Fruit fly (Drosophila melanogaster) whole organism, embryonic: ENCODE results near the gene Alh.

Experiments
- Aef1 ChIP-seq: fragments of 200-800 bp; sonication (Bioruptor generic); IDR thresholded peaks from 3 replicates; pipeline ENCODE4 v1.3.6; 2022; ENCODE audit warnings: missing biosample characterization, missing genetic modification characterization
- CG10274 ChIP-seq: fragments of 200-800 bp; sonication (Bioruptor generic); optimal IDR thresholded peaks from 3 replicates; lab custom pipeline; 2017; ENCODE audit warnings: missing biosample characterization, mild to moderate bottlenecking, missing genetic modification characterization
- CG12236 ChIP-seq: fragments of 200-800 bp; sonication (Bioruptor generic); optimal IDR thresholded peaks from 2 replicates; lab custom pipeline; 2016; ENCODE audit warnings: missing biosample characterization, missing genetic modification characterization
- CG2678 ChIP-seq: fragments of 200-800 bp; sonication (Bioruptor generic); optimal IDR thresholded peaks from 3 replicates; lab custom pipeline; 2019; ENCODE audit warnings: missing biosample characterization, mild to moderate bottlenecking, missing genetic modification characterization, moderate library complexity
- CG32767 ChIP-seq: fragments of 200-800 bp; sonication (Bioruptor generic); IDR thresholded peaks from 2 replicates; pipeline ENCODE4 v1.3.6; 2022; ENCODE audit warnings: missing biosample characterization, missing genetic modification characterization
- CG33557 ChIP-seq: fragments of 200-800 bp; sonication (Bioruptor generic); optimal IDR thresholded peaks from 2 replicates; lab custom pipeline; 2019; ENCODE audit warnings: missing biosample characterization, mild to moderate bottlenecking, missing genetic modification characterization, moderate library complexity
- CG3847 ChIP-seq: fragments of 200-800 bp; sonication (Bioruptor generic); IDR thresholded peaks from 2 replicates; pipeline ENCODE4 v1.3.6; 2022; ENCODE audit warnings: missing biosample characterization, missing genetic modification characterization
- CG43689 ChIP-seq: fragments of 200-800 bp; sonication (Bioruptor generic); IDR thresholded peaks from 2 replicates; pipeline ENCODE4 v1.3.6; 2022; ENCODE audit warnings: missing biosample characterization, missing genetic modification characterization
- CG4617 ChIP-seq: fragments of 200-800 bp; sonication (Bioruptor generic); optimal IDR thresholded peaks from 3 replicates; lab custom pipeline; 2016; ENCODE audit warnings: missing biosample characterization, missing genetic modification characterization, borderline replicate concordance
- CG7963 ChIP-seq: fragments of 200-800 bp; sonication (Bioruptor generic); IDR thresholded peaks from 3 replicates; pipeline ENCODE4 v1.3.6; 2022; ENCODE audit warnings: missing biosample characterization, missing genetic modification characterization; ENCODE audit not compliant: partially characterized antibody
- CG8924 ChIP-seq: fragments of 200-800 bp; optimal IDR thresholded peaks from 3 replicates; lab custom pipeline; 2019; ENCODE audit warnings: missing biosample characterization, mild to moderate bottlenecking, missing genetic modification characterization, moderate library complexity
- CG8944 ChIP-seq: fragments of 200-800 bp; sonication (Bioruptor generic); optimal IDR thresholded peaks from 3 replicates; lab custom pipeline; 2016; ENCODE audit warnings: missing biosample characterization, missing genetic modification characterization
- CG9797 ChIP-seq: fragments of 200-800 bp; sonication (Bioruptor generic); optimal IDR thresholded peaks from 3 replicates; lab custom pipeline; 2018; ENCODE audit warnings: missing biosample characterization, mild to moderate bottlenecking, missing genetic modification characterization
- Camta ChIP-seq: fragments of 200-800 bp; sonication (Bioruptor generic); optimal IDR thresholded peaks from 2 replicates; lab custom pipeline; 2016; ENCODE audit warnings: missing biosample characterization, missing genetic modification characterization
- Doc3 ChIP-seq: fragments of 200-800 bp; sonication (Bioruptor generic); IDR thresholded peaks from 3 replicates; pipeline ENCODE4 v1.3.6; 2022; ENCODE audit warnings: missing biosample characterization, missing genetic modification characterization; ENCODE audit not compliant: partially characterized antibody
- HLHmδ ChIP-seq: fragments of 200-800 bp; sonication (Bioruptor generic); optimal IDR thresholded peaks from 2 replicates; lab custom pipeline; 2018; ENCODE audit warnings: missing biosample characterization, mild to moderate bottlenecking, missing genetic modification characterization, moderate library complexity
- Hr78 ChIP-seq, 2 experiments: fragments of 200-800 bp in 1 of 2; fragments of >200 bp in 1 of 2; sonication (Bioruptor generic) in 1 of 2; optimal IDR thresholded peaks; 2 replicates each; lab custom pipeline; 2017 to 2019; ENCODE audit warnings: missing biosample characterization in 2 of 2, missing genetic modification characterization in 2 of 2, mild to moderate bottlenecking in 1 of 2, moderate library complexity in 1 of 2
- Hsf ChIP-seq: fragments of 200-800 bp; sonication (Bioruptor generic); optimal IDR thresholded peaks from 3 replicates; lab custom pipeline; 2016; ENCODE audit warnings: missing biosample characterization, missing genetic modification characterization
- Med ChIP-seq: fragments of 200-800 bp; sonication (Bioruptor generic); peaks from one replicate; lab custom pipeline; 2016; ENCODE audit warnings: missing biosample characterization, missing genetic modification characterization, mild to moderate bottlenecking, inconsistent platforms, moderate library complexity
- Neu2 ChIP-seq: fragments of 200-800 bp; sonication (Bioruptor generic); optimal IDR thresholded peaks from 3 replicates; lab custom pipeline; 2016; ENCODE audit warnings: missing biosample characterization, missing genetic modification characterization, borderline replicate concordance
- Pdp1 ChIP-seq, 2 experiments: fragments of 200-800 bp; sonication (Bioruptor generic); optimal IDR thresholded peaks; 3 replicates each; lab custom pipeline; 2016; ENCODE audit warnings: missing biosample characterization in 2 of 2, missing genetic modification characterization in 2 of 2, mild to moderate bottlenecking in 1 of 2, moderate library complexity in 1 of 2
- Spps ChIP-seq: fragments of 200-800 bp; sonication (Bioruptor generic); optimal IDR thresholded peaks from 2 replicates; lab custom pipeline; 2018; ENCODE audit warnings: missing biosample characterization, mild to moderate bottlenecking, missing genetic modification characterization
- Sry-δ ChIP-seq: fragments of 200-800 bp; sonication (Bioruptor generic); optimal IDR thresholded peaks from 2 replicates; lab custom pipeline; 2016; ENCODE audit warnings: missing biosample characterization, missing genetic modification characterization
- ase ChIP-seq: fragments of 200-800 bp; sonication (Bioruptor generic); IDR thresholded peaks from 3 replicates; pipeline ENCODE4 v1.3.6; 2022; ENCODE audit warnings: missing biosample characterization, missing genetic modification characterization
- cg ChIP-seq: fragments of 200-800 bp; sonication (Bioruptor generic); optimal IDR thresholded peaks from 3 replicates; lab custom pipeline; 2019; ENCODE audit warnings: missing biosample characterization, mild to moderate bottlenecking, missing genetic modification characterization, moderate library complexity
- croc ChIP-seq: fragments of 200-800 bp; sonication (Bioruptor generic); conservative IDR thresholded peaks from 3 replicates; pipeline ENCODE4 v1.3.6; 2022; ENCODE audit warnings: missing biosample characterization, missing genetic modification characterization
- crol ChIP-seq: fragments of 200-800 bp; sonication (Bioruptor generic); IDR thresholded peaks from 2 replicates; pipeline ENCODE4 v1.3.6; 2022; ENCODE audit warnings: missing biosample characterization, missing genetic modification characterization
- dan ChIP-seq: fragments of 200-800 bp; sonication (Bioruptor generic); IDR thresholded peaks from 2 replicates; pipeline ENCODE4 v1.3.6; 2022; ENCODE audit warnings: missing biosample characterization, missing genetic modification characterization
- dysf ChIP-seq: fragments of 200-800 bp; sonication (Bioruptor generic); IDR thresholded peaks from 3 replicates; pipeline ENCODE4 v1.3.6; 2022; ENCODE audit warnings: missing biosample characterization, missing genetic modification characterization
- exex ChIP-seq: fragments of 200-800 bp; sonication (Bioruptor generic); optimal IDR thresholded peaks from 4 replicates; lab custom pipeline; 2018; ENCODE audit warnings: missing biosample characterization, mild to moderate bottlenecking, missing genetic modification characterization, moderate library complexity
- fd64A ChIP-seq: fragments of 200-800 bp; sonication (Bioruptor generic); optimal IDR thresholded peaks from 3 replicates; lab custom pipeline; 2018; ENCODE audit warnings: missing biosample characterization, mild to moderate bottlenecking, missing genetic modification characterization
- gsb-n ChIP-seq: fragments of 200-800 bp; sonication (Bioruptor generic); optimal IDR thresholded peaks from 3 replicates; lab custom pipeline; 2018; ENCODE audit warnings: missing biosample characterization, mild to moderate bottlenecking, missing genetic modification characterization
- kah ChIP-seq: fragments of 200-800 bp; sonication (Bioruptor generic); optimal IDR thresholded peaks from 2 replicates; lab custom pipeline; 2018; ENCODE audit warnings: missing biosample characterization, mild to moderate bottlenecking, missing genetic modification characterization
- kni ChIP-seq: fragments of 200-800 bp; sonication (Bioruptor generic); optimal IDR thresholded peaks from 3 replicates; lab custom pipeline; 2017; ENCODE audit warnings: mild to moderate bottlenecking, missing biosample characterization, missing genetic modification reagents, missing genetic modification characterization
- knrl ChIP-seq: fragments of 200-800 bp; sonication (Bioruptor generic); IDR thresholded peaks from 3 replicates; pipeline ENCODE4 v1.3.6; 2022; ENCODE audit warnings: missing biosample characterization, missing genetic modification characterization; ENCODE audit not compliant: partially characterized antibody
- lab ChIP-seq: fragments of 200-800 bp; sonication (Bioruptor generic); optimal IDR thresholded peaks from 3 replicates; lab custom pipeline; 2017; ENCODE audit warnings: missing biosample characterization, missing genetic modification characterization, mild to moderate bottlenecking, moderate library complexity, missing genetic modification reagents
- lbe ChIP-seq: fragments of 200-800 bp; sonication (Bioruptor generic); optimal IDR thresholded peaks from 2 replicates; lab custom pipeline; 2016; ENCODE audit warnings: missing biosample characterization, mild to moderate bottlenecking, missing genetic modification characterization
- nerfin-1 ChIP-seq: fragments of 200-800 bp; sonication (Bioruptor generic); optimal IDR thresholded peaks from 3 replicates; lab custom pipeline; 2019; ENCODE audit warnings: missing biosample characterization, mild to moderate bottlenecking, missing genetic modification characterization, moderate library complexity
- nom ChIP-seq: fragments of 200-800 bp; sonication (Bioruptor generic); optimal IDR thresholded peaks from 2 replicates; lab custom pipeline; 2017; ENCODE audit warnings: missing biosample characterization, missing genetic modification characterization, mild to moderate bottlenecking, moderate library complexity, missing genetic modification reagents
- p53 ChIP-seq: fragments of 200-800 bp; sonication (Bioruptor generic); optimal IDR thresholded peaks from 2 replicates; lab custom pipeline; 2016; ENCODE audit warnings: missing biosample characterization, missing genetic modification characterization
- prd ChIP-seq, 3 experiments: fragments of >200 bp in 2 of 3; fragments of 200-800 bp in 1 of 3; sonication (Bioruptor generic) in 1 of 3; optimal IDR thresholded peaks in 2 of 3; IDR thresholded peaks in 1 of 3; 2 replicates in 2 of 3; 3 replicates in 1 of 3; pipeline versions ENCODE4 v1.3.6 to Lab custom; 2017 to 2022; ENCODE audit warnings: missing biosample characterization in 1 of 3, missing genetic modification characterization in 1 of 3
- so ChIP-seq: fragments of 200-800 bp; sonication (Bioruptor generic); IDR thresholded peaks from 3 replicates; pipeline ENCODE4 v1.3.6; 2022; ENCODE audit warnings: missing biosample characterization, missing genetic modification characterization
- trem ChIP-seq: fragments of 200-800 bp; optimal IDR thresholded peaks from 3 replicates; lab custom pipeline; 2019; ENCODE audit warnings: missing biosample characterization, mild to moderate bottlenecking, missing genetic modification characterization, moderate library complexity
- ttk ChIP-seq: fragments of 200-800 bp; sonication (Bioruptor generic); IDR thresholded peaks from 2 replicates; pipeline ENCODE4 v2.1.2; 2022; ENCODE audit warnings: missing biosample characterization, missing genetic modification characterization
- zen ChIP-seq: fragments of 200-800 bp; sonication (Bioruptor generic); optimal IDR thresholded peaks from 3 replicates; lab custom pipeline; 2018; ENCODE audit warnings: missing biosample characterization, mild to moderate bottlenecking, missing genetic modification characterization, moderate library complexity
- zen2 ChIP-seq: fragments of 200-800 bp; sonication (Bioruptor generic); IDR thresholded peaks from 3 replicates; pipeline ENCODE4 v1.3.6; 2022; ENCODE audit warnings: missing biosample characterization, missing genetic modification characterization; ENCODE audit not compliant: partially characterized antibody

The Alh gene

dm6 chr3R:7102853-7103833 lies 20.8 kb downstream of the Alh start (continued):
- TF ChIP-seq CG8924 (tag; lab: Kevin White, UChicago) (peak; percentile 33), CG7963 (GFP tag; lab: Robert Waterston, UW) (no peak), croc (GFP tag; lab: Robert Waterston, UW) (no peak), trem (tag; lab: Kevin White, UChicago) (peak; percentile 8), lab (GFP tag; lab: Kevin White, UChicago) (peak; percentile 2), ase (GFP tag; lab: Robert Waterston, UW) (no peak), CG32767 (no peak), kah (peak; percentile 31), Neu2 (GFP tag; lab: Kevin White, UChicago) (no peak), fd64A (GFP tag; lab: Kevin White, UChicago) (peak; percentile 19), Hr78 (GFP tag; optimal IDR thresholded peaks at IDR 0.05; lab: Kevin White, UChicago) (peak in 1 of 2 experiments; percentile 14), p53 (GFP tag; lab: Kevin White, UChicago) (no peak), CG10274 (GFP tag; lab: Kevin White, UChicago) (no peak), so (GFP tag; lab: Robert Waterston, UW) (0 out of 3 replicates have a peak, but pooled peaks have one; percentile 9), Spps (no peak), CG9797 (GFP tag; lab: Kevin White, UChicago) (no peak), dan (GFP tag; lab: Robert Waterston, UW) (no peak), crol (GFP tag; lab: Robert Waterston, UW) (peak; percentile 91), Camta (GFP tag; lab: Kevin White, UChicago) (no peak), gsb-n (no peak), lbe (GFP tag; lab: Kevin White, UChicago) (peak; percentile 6), Med (GFP tag; lab: Kevin White, UChicago) (peak; percentile 78), Hsf (GFP tag; lab: Kevin White, UChicago) (no peak), exex (tag; lab: Kevin White, UChicago) (no peak), CG2678 (tag; lab: Kevin White, UChicago) (no peak), CG43689 (GFP tag; lab: Robert Waterston, UW) (no peak), cg (GFP tag; lab: Kevin White, UChicago) (peak; percentile 98), Pdp1 (GFP tag; optimal IDR thresholded peaks at IDR 0.05; lab: Kevin White, UChicago) (peak in 1 of 2 experiments; percentile 94), Doc3 (GFP tag; lab: Robert Waterston, UW) (no peak), CG3847 (no peak), CG8944 (GFP tag; lab: Kevin White, UChicago) (no peak), nom (peak; percentile 37), kni (GFP tag; lab: Kevin White, UChicago) (peak; percentile 71), ttk (GFP tag; lab: Robert Waterston, UW) (peak; percentile 53; the same call in 1 of the 2 replicates), HLHmδ (peak; percentile 50), Aef1 (no peak), knrl (GFP tag; lab: Robert Waterston, UW) (no peak), zen2 (peak; percentile 48; the same call in 1 of the 3 replicates), nerfin-1 (peak; percentile 7), Sry-δ (no peak), prd (optimal IDR thresholded peaks at IDR 0.05; lab: Kevin White, UChicago) (no peak), prd (GFP tag; IDR thresholded peaks at IDR 0.05; lab: Robert Waterston, UW) (no peak), CG33557 (no peak), zen (tag; lab: Kevin White, UChicago) (no peak), CG12236 (GFP tag; lab: Kevin White, UChicago) (no peak), CG4617 (GFP tag; lab: Kevin White, UChicago) (no peak), dysf (no peak)
